Worm (Caenorhabditis elegans) whole organism, L4 larva: ENCODE results near the gene C03G6.6.

Experiments used
- F26F4.8 ChIP-seq: fragments of 200-800 bp; sonication (Bioruptor generic); conservative IDR thresholded peaks from 2 replicates; pipeline ENCODE4 v1.3.6; 2022; ENCODE audit warnings: missing genetic modification characterization, missing compliant biosample characterization
- F44E2.7 ChIP-seq: fragments of 200-800 bp; sonication (Bioruptor generic); IDR thresholded peaks from 2 replicates; pipeline ENCODE4 v2.1.2; 2022; ENCODE audit warnings: missing genetic modification characterization, missing compliant biosample characterization
- R02D3.7 ChIP-seq: fragments of 150-350 bp; sonication (generic microtip); optimal IDR thresholded peaks from 3 replicates; lab custom pipeline; 2014; ENCODE audit warnings: missing biosample characterization, missing genetic modification characterization
- T26A8.4 ChIP-seq: fragments of 200-800 bp; sonication (Bioruptor generic); IDR thresholded peaks from 2 replicates; pipeline ENCODE4 v1.3.6; 2022; ENCODE audit warnings: missing genetic modification characterization, missing compliant biosample characterization
- Y75B8A.6 ChIP-seq: fragments of 200-800 bp; sonication (Bioruptor generic); IDR thresholded peaks from 2 replicates; pipeline ENCODE4 v1.3.6; 2022; ENCODE audit warnings: missing genetic modification reagents, missing genetic modification characterization, missing compliant biosample characterization
- ZK337.2 ChIP-seq: fragments of 200-800 bp; sonication (Bioruptor generic); IDR thresholded peaks from 2 replicates; pipeline ENCODE4 v1.3.6; 2022; ENCODE audit warnings: missing genetic modification reagents, missing genetic modification characterization, missing compliant biosample characterization
- aly-2 ChIP-seq: sonication (generic microtip); optimal IDR thresholded peaks from 2 replicates; lab custom pipeline; 2018; ENCODE audit warnings: missing biosample characterization, missing genetic modification characterization
- ceh-44 ChIP-seq: fragments of 200-800 bp; sonication (Bioruptor generic); IDR thresholded peaks from 2 replicates; pipeline ENCODE4 v1.3.6; 2022; ENCODE audit warnings: missing genetic modification reagents, missing genetic modification characterization, missing compliant biosample characterization
- ces-1 ChIP-seq: fragments of 150-350 bp; sonication (generic microtip); optimal IDR thresholded peaks from 4 replicates; lab custom pipeline; 2014; ENCODE audit warnings: missing biosample characterization, missing genetic modification reagents, missing genetic modification characterization
- daf-16 ChIP-seq, 3 experiments: sonication (generic microtip); optimal IDR thresholded peaks; 2 replicates each; lab custom pipeline; 2016 to 2017; ENCODE audit warnings: missing genetic modification characterization in 3 of 3, missing genetic modification reagents in 3 of 3, mild to moderate bottlenecking in 2 of 3, missing compliant biosample characterization in 2 of 3, missing biosample characterization in 1 of 3, moderate library complexity in 1 of 3
- dmd-6 ChIP-seq: fragments of 200-800 bp; sonication (Bioruptor generic); IDR thresholded peaks from 2 replicates; pipeline ENCODE4 v1.3.6; 2022; ENCODE audit warnings: missing genetic modification reagents, missing genetic modification characterization, missing compliant biosample characterization
- dpl-1 ChIP-seq: fragments of 150-350 bp; optimal IDR thresholded peaks from 2 replicates; lab custom pipeline; 2014; ENCODE audit warnings: missing biosample characterization, missing genetic modification reagents, missing genetic modification characterization
- fkh-10 ChIP-seq: fragments of 150-350 bp; optimal IDR thresholded peaks from 2 replicates; lab custom pipeline; 2014; ENCODE audit warnings: missing biosample characterization, missing genetic modification reagents, missing genetic modification characterization
- fos-1 ChIP-seq: fragments of 150-350 bp; optimal IDR thresholded peaks from 2 replicates; lab custom pipeline; 2014; ENCODE audit warnings: missing biosample characterization, missing genetic modification characterization
- hlh-30 ChIP-seq: sonication (generic microtip); optimal IDR thresholded peaks from 2 replicates; lab custom pipeline; 2017; ENCODE audit warnings: antibody characterized with exemption, mild to moderate bottlenecking, missing genetic modification characterization, missing compliant biosample characterization; ENCODE audit not compliant: insufficient read depth
- hmg-1.1 ChIP-seq: fragments of 200-800 bp; sonication (Bioruptor generic); IDR thresholded peaks from 2 replicates; pipeline ENCODE4 v1.3.6; 2022; ENCODE audit warnings: missing genetic modification reagents, missing genetic modification characterization, missing compliant biosample characterization
- lin-13 ChIP-seq: fragments of 150-350 bp; optimal IDR thresholded peaks from 2 replicates; lab custom pipeline; 2014; ENCODE audit warnings: missing biosample characterization, missing genetic modification reagents, missing genetic modification characterization
- lin-15B ChIP-seq: fragments of 150-350 bp; sonication (generic microtip); optimal IDR thresholded peaks from 3 replicates; lab custom pipeline; 2014; ENCODE audit warnings: missing biosample characterization, missing genetic modification characterization
- lin-38 ChIP-seq: fragments of 200-800 bp; sonication (Bioruptor generic); IDR thresholded peaks from 2 replicates; pipeline ENCODE4 v1.3.6; 2022; ENCODE audit warnings: missing genetic modification reagents, missing genetic modification characterization, missing compliant biosample characterization
- lsy-2 ChIP-seq, 2 experiments: fragments of 150-350 bp in 1 of 2; sonication (generic microtip) in 1 of 2; optimal IDR thresholded peaks; 2 replicates each; lab custom pipeline; 2014 to 2017; ENCODE audit warnings: missing biosample characterization in 2 of 2, missing genetic modification characterization in 2 of 2
- mdl-1 ChIP-seq, 2 experiments: fragments of 150-350 bp in 1 of 2; sonication (generic microtip) in 1 of 2; optimal IDR thresholded peaks; 2 replicates each; lab custom pipeline; 2014 to 2017; ENCODE audit warnings: missing biosample characterization in 2 of 2, missing genetic modification characterization in 2 of 2
- mdt-29 ChIP-seq: fragments of 200-800 bp; sonication (Bioruptor generic); IDR thresholded peaks from 2 replicates; pipeline ENCODE4 v1.3.6; 2022; ENCODE audit warnings: missing genetic modification reagents, missing genetic modification characterization, missing compliant biosample characterization
- mes-2 ChIP-seq: sonication (generic microtip); optimal IDR thresholded peaks from 2 replicates; lab custom pipeline; 2016; ENCODE audit warnings: missing genotype, mild to moderate bottlenecking, missing genetic modification characterization, missing compliant biosample characterization; ENCODE audit not compliant: poor library complexity, severe bottlenecking
- nhr-102 ChIP-seq: sonication (generic microtip); optimal IDR thresholded peaks from 2 replicates; lab custom pipeline; 2016; ENCODE audit warnings: mild to moderate bottlenecking, missing genetic modification characterization, moderate library complexity, missing compliant biosample characterization
- nhr-111 ChIP-seq: fragments of 200-800 bp; sonication (Bioruptor generic); optimal IDR thresholded peaks from 2 replicates; lab custom pipeline; 2018; ENCODE audit warnings: mild to moderate bottlenecking, missing genetic modification characterization, missing compliant biosample characterization
- nhr-237 ChIP-seq: sonication (generic microtip); optimal IDR thresholded peaks from 2 replicates; lab custom pipeline; 2017; ENCODE audit warnings: missing biosample characterization, missing genetic modification characterization
- nhr-41 ChIP-seq: fragments of 200-800 bp; sonication (Bioruptor generic); IDR thresholded peaks from 2 replicates; pipeline ENCODE4 v1.3.6; 2022; ENCODE audit warnings: missing genetic modification reagents, missing genetic modification characterization, missing compliant biosample characterization
- nhr-48 ChIP-seq: sonication (generic microtip); optimal IDR thresholded peaks from 2 replicates; lab custom pipeline; 2016; ENCODE audit warnings: mild to moderate bottlenecking, missing genetic modification characterization, missing compliant biosample characterization
- nhr-6 ChIP-seq: fragments of 150-350 bp; optimal IDR thresholded peaks from 2 replicates; lab custom pipeline; 2014; ENCODE audit warnings: missing biosample characterization, missing genetic modification characterization
- nhr-76 ChIP-seq: fragments of 150-350 bp; optimal IDR thresholded peaks from 2 replicates; lab custom pipeline; 2014; ENCODE audit warnings: missing biosample characterization, missing genetic modification characterization
- php-3 ChIP-seq: fragments of 200-800 bp; sonication (Bioruptor generic); IDR thresholded peaks from 2 replicates; pipeline ENCODE4 v1.3.6; 2022; ENCODE audit warnings: missing genetic modification reagents, missing genetic modification characterization, missing compliant biosample characterization
- saeg-2 ChIP-seq: fragments of 200-800 bp; sonication (Bioruptor generic); IDR thresholded peaks from 2 replicates; pipeline ENCODE4 v1.3.6; 2022; ENCODE audit warnings: missing genetic modification reagents, missing genetic modification characterization, missing compliant biosample characterization
- set-16 ChIP-seq: fragments of 200-800 bp; sonication (Bioruptor generic); IDR thresholded peaks from 2 replicates; pipeline ENCODE4 v1.3.6; 2022; ENCODE audit warnings: missing genetic modification reagents, missing genetic modification characterization, missing compliant biosample characterization
- skn-1 ChIP-seq: fragments of 150-350 bp; optimal IDR thresholded peaks from 2 replicates; lab custom pipeline; 2014; ENCODE audit warnings: missing biosample characterization, missing genetic modification characterization
- snpc-4 ChIP-seq: fragments of 150-350 bp; optimal IDR thresholded peaks from 2 replicates; lab custom pipeline; 2014; ENCODE audit warnings: missing biosample characterization, missing genetic modification characterization
- spr-3 ChIP-seq: fragments of 200-800 bp; sonication (Bioruptor generic); optimal IDR thresholded peaks from 2 replicates; lab custom pipeline; 2018; ENCODE audit warnings: mild to moderate bottlenecking, missing genetic modification characterization, missing compliant biosample characterization
- tag-97 ChIP-seq: fragments of 200-800 bp; sonication (Bioruptor generic); IDR thresholded peaks from 2 replicates; pipeline ENCODE4 v1.3.6; 2022; ENCODE audit warnings: missing genetic modification characterization, missing compliant biosample characterization
- tra-1 ChIP-seq: fragments of 200-800 bp; sonication (Bioruptor generic); IDR thresholded peaks from 2 replicates; pipeline ENCODE4 v1.3.6; 2022; ENCODE audit warnings: missing genetic modification reagents, missing genetic modification characterization, missing compliant biosample characterization
- unc-62 ChIP-seq, 3 experiments: fragments of 150-350 bp in 1 of 3; sonication (generic microtip); optimal IDR thresholded peaks in 2 of 3; peaks in 1 of 3; 1 replicate in 1 of 3; 2 replicates in 2 of 3; lab custom pipeline; 2014 to 2017; ENCODE audit warnings: missing biosample characterization in 3 of 3, missing genetic modification characterization in 3 of 3, missing genetic modification reagents in 3 of 3, missing genotype in 1 of 3
- zfp-2 ChIP-seq: sonication (generic microtip); optimal IDR thresholded peaks from 2 replicates; lab custom pipeline; 2016; ENCODE audit warnings: mild to moderate bottlenecking, missing genetic modification characterization, missing compliant biosample characterization
- zfp-3 ChIP-seq: fragments of 200-800 bp; sonication (Bioruptor generic); conservative IDR thresholded peaks from 2 replicates; pipeline ENCODE4 v1.3.6; 2022; ENCODE audit warnings: missing genetic modification reagents, missing genetic modification characterization, missing compliant biosample characterization
- zip-11 ChIP-seq: fragments of 200-800 bp; sonication (Bioruptor generic); IDR thresholded peaks from 2 replicates; pipeline ENCODE4 v1.3.6; 2022; ENCODE audit warnings: missing genetic modification characterization, missing compliant biosample characterization
- zip-2 ChIP-seq: fragments of 150-350 bp; optimal IDR thresholded peaks from 2 replicates; lab custom pipeline; 2014; ENCODE audit warnings: missing biosample characterization, missing genetic modification characterization
- ztf-11 ChIP-seq: fragments of 150-350 bp; optimal IDR thresholded peaks from 2 replicates; lab custom pipeline; 2014; ENCODE audit warnings: missing biosample characterization, missing genetic modification characterization
- ztf-7 ChIP-seq: fragments of 150-350 bp; optimal IDR thresholded peaks from 2 replicates; lab custom pipeline; 2014; ENCODE audit warnings: missing biosample characterization, missing genetic modification characterization

C03G6.6 gene

ce11 chrV:7357132-7357531 lies at the start of gene C03G6.6:
C03G6.6 (plus strand) TSS chrV:7357432.
- TF ChIP-seq nhr-76 (tag; lab: Kevin White, UChicago) (no peak), T26A8.4 (no peak), ztf-11 (tag; lab: Kevin White, UChicago) (no peak), skn-1 (no peak), fkh-10 (no peak), ztf-7 (no peak), lsy-2 (tag; optimal IDR thresholded peaks at IDR 0.05; lab: Kevin White, UChicago) (no peak), mdt-29 (GFP tag; lab: Robert Waterston, UW) (no peak)
- TF ChIP-seq, all 104 proteins: peak for 0

DNA sequence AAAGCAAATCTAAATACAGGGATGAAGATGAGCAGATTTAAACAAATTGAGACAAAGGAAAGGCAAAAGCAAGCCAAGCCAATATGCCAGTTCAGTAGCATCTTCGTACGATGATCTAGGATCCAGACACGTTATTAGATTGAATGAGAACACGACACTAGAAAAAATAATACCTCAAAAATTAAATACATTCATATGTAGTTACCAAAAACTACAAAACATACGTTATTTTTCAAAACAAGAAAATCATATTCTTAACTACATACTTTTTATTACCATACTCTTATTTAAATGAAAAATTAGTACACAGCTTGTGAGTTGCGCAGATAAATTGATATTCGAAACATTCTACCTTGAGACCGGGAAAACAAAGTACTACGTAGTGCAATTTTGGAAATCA lies 44.0 kb upstream of the C03G6.6 start, which contains the start of gene srx-6:
TSS of gene srx-6 (minus strand) at position 101 of the 400 bp plus-strand sequence.
- TF ChIP-seq zip-2 (tag; lab: Kevin White, UChicago) (no peak), nhr-41 (no peak), nhr-48 (no peak), nhr-237 (tag; lab: Kevin White, UChicago) (no peak), ceh-44 (GFP tag; lab: Robert Waterston, UW) (no peak), tra-1 (GFP tag; lab: Robert Waterston, UW) (no peak), F26F4.8 (GFP tag; lab: Robert Waterston, UW) (no peak), hmg-1.1 (GFP tag; lab: Robert Waterston, UW) (no peak), zip-11 (GFP tag; lab: Robert Waterston, UW) (no peak), zfp-3 (GFP tag; lab: Robert Waterston, UW) (no peak), nhr-111 (GFP tag; lab: Kevin White, UChicago) (no peak), T26A8.4 (no peak), lin-13 (GFP tag; lab: Kevin White, UChicago) (no peak), snpc-4 (no peak), saeg-2 (no peak), lin-15B (no peak)

ce11 chrV:7320909-7321308 lies 36.3 kb upstream of the C03G6.6 start, which contains the start of gene lmd-4:
lmd-4 (minus strand) TSS chrV:7321009.
- TF ChIP-seq hmg-1.1 (GFP tag; lab: Robert Waterston, UW) (no peak), dmd-6 (no peak), set-16 (GFP tag; lab: Robert Waterston, UW) (no peak), saeg-2 (no peak), Y75B8A.6 (no peak), ces-1 (GFP tag; lab: Kevin White, UChicago) (no peak), dpl-1 (GFP tag; lab: Kevin White, UChicago) (no peak), nhr-102 (no peak), tag-97 (GFP tag; lab: Robert Waterston, UW) (no peak), mes-2 (tag; lab: Kevin White, UChicago) (no peak)

DNA sequence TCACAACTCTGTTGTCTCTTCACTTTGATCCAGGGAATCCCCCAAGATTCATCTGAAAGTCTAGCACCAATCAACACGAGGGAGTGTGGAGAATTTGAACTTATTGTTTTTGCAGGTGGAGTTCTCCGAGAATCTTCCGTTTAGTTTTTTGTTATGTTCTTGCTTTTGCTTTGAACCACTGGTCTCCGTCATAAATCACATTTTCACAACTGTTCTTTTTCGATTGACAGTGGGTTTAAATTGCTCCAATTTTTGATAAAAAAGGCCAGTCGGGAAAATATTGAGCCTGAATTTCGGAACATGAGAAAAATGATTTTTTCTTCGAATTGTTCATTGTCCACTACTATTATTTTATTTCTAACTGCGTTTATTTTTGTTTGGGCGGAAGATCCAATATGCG lies 35.3 kb upstream of the C03G6.6 start, which contains the start of gene F10G2.10:
TSS of gene F10G2.10 (plus strand) at position 301 of the 400 bp plus-strand sequence.
- peak in 1 of 2 experiments; percentile 39 for TF ChIP-seq unc-62 (GFP tag; optimal IDR thresholded peaks at IDR 0.05 in 1 of 2; lab: Kevin White, UChicago)
- no peak for TF ChIP-seq unc-62 (tag; optimal IDR thresholded peaks at IDR 0.05; lab: Kevin White, UChicago)
- TF ChIP-seq mdl-1 (tag; optimal IDR thresholded peaks at IDR 0.05; lab: Kevin White, UChicago), result no peak
- TF ChIP-seq fos-1 (tag; lab: Kevin White, UChicago), result no peak

- TF ChIP-seq mdl-1 (tag; optimal IDR thresholded peaks at IDR 0.05; lab: Kevin White, UChicago), result no peak
- no peak for TF ChIP-seq aly-2 (tag; lab: Kevin White, UChicago)
- no peak for TF ChIP-seq snpc-4
- no peak for TF ChIP-seq nhr-6 (tag; lab: Kevin White, UChicago)
- no peak for TF ChIP-seq hlh-30
- TF ChIP-seq ceh-44 (GFP tag; lab: Robert Waterston, UW), result no peak
- no peak for TF ChIP-seq F44E2.7
- no peak for TF ChIP-seq spr-3 (GFP tag; lab: Kevin White, UChicago)
- no peak for TF ChIP-seq php-3 (GFP tag; lab: Robert Waterston, UW)
- no peak for TF ChIP-seq daf-16 (GFP tag; optimal IDR thresholded peaks at IDR 0.05; lab: Kevin White, UChicago)
- no peak for TF ChIP-seq daf-16 (tag; optimal IDR thresholded peaks at IDR 0.05; lab: Kevin White, UChicago)
- TF ChIP-seq lin-38 (GFP tag; lab: Robert Waterston, UW), result no peak
- TF ChIP-seq ZK337.2 (GFP tag; lab: Robert Waterston, UW), result no peak
- TF ChIP-seq zfp-2 (tag; lab: Kevin White, UChicago), result no peak
- no peak for TF ChIP-seq F26F4.8 (GFP tag; lab: Robert Waterston, UW)
- TF ChIP-seq R02D3.7 (tag; lab: Kevin White, UChicago), result no peak
Measured at ce11 chrV:7325285-7325684, 31.9 kb upstream of the C03G6.6 start, which contains the start of gene srx-92. srx-92 (minus strand) TSS chrV:7325385.
